Worm (Caenorhabditis elegans): ENCODE measurements around the gene Y50D7A.8.

DNA sequence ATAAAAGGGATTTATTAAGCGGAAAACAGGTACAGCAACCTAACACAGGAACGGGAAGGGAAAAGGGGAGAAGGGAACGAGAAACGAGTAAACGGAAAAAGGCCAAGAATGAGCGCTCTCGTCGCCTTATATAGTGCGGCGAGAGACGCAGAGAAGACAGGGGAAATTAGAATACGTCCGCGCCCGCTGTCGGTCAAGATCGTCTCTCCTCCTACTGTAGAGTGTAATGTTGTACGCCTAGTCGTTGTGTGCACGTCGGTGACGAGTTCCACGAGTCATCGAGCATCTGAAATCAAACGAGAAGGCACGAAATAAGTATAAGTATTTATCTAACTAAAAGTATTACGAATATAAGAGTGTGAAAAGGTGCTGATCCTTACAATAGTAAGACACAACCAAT lies 31.9 kb downstream of the Y50D7A.8 start:
- TF ChIP-seq zag-1 (tag; optimal IDR thresholded peaks at IDR 0.05) = no peak
- TF ChIP-seq sma-9 (GFP tag; optimal IDR thresholded peaks at IDR 0.05) = no peak
- no peak for TF ChIP-seq sma-9 (tag; optimal IDR thresholded peaks at IDR 0.05)
- no peak for TF ChIP-seq C34F6.9 (tag; optimal IDR thresholded peaks at IDR 0.05)
- TF ChIP-seq ztf-11 (tag; optimal IDR thresholded peaks at IDR 0.05) = no peak
- no peak for TF ChIP-seq lsy-2 (tag; optimal IDR thresholded peaks at IDR 0.05)
- TF ChIP-seq nhr-77 (tag; optimal IDR thresholded peaks at IDR 0.05) = no peak
- no peak for TF ChIP-seq nhr-12 (tag; optimal IDR thresholded peaks at IDR 0.05)
- no peak for TF ChIP-seq unc-39 (tag; optimal IDR thresholded peaks at IDR 0.05)
- TF ChIP-seq unc-62 (GFP tag; optimal IDR thresholded peaks at IDR 0.05) = no peak
- TF ChIP-seq R02D3.7 (tag; optimal IDR thresholded peaks at IDR 0.05) = no peak
- no peak for TF ChIP-seq aly-2 (tag; optimal IDR thresholded peaks at IDR 0.05)
